3 fruit fly cellular contexts compared by ENCODE assay signal in genomic region chr3L:8071693-8072260, dm6.
TF ChIP-seq lines count a peak whose summit lies in the region.

No protein-coding gene starts in this region.

- TF ChIP-seq CTCF in whole organism, embryonic (GFP tag; optimal IDR thresholded peaks at IDR 0.05; lab: Kevin White, UChicago): peak; percentile 83

TF ChIP-seq in whole organism, embryonic, 481 proteins besides CTCF, POLR2A, EP300 and RAD21 (continues in another document):
- TF ChIP-seq stwl (tag; optimal IDR thresholded peaks at IDR 0.05; lab: Kevin White, UChicago) (peak; percentile 9), CG2199 (GFP tag; IDR thresholded peaks at IDR 0.05; lab: Robert Waterston, UW) (peak; percentile 39; the same call in 1 of the 3 replicates), CG13287 (GFP tag; IDR thresholded peaks at IDR 0.05; lab: Robert Waterston, UW; ENCODE audit: partially characterized antibody) (peak; percentile 23; the same call in 1 of the 2 replicates), CG13123 (GFP tag; optimal IDR thresholded peaks at IDR 0.05; lab: Kevin White, UChicago) (no peak), CG9215 (GFP tag; IDR thresholded peaks at IDR 0.05; lab: Robert Waterston, UW) (no peak), CG32772 (GFP tag; IDR thresholded peaks at IDR 0.05; lab: Robert Waterston, UW) (no peak), ftz-f1 (GFP tag; optimal IDR thresholded peaks at IDR 0.05; lab: Kevin White, UChicago) (peak; percentile 27), gem (tag; optimal IDR thresholded peaks at IDR 0.05; lab: Kevin White, UChicago) (no peak), Med (GFP tag; lab: Kevin White, UChicago) (peak; percentile 70), sna (GFP tag; IDR thresholded peaks at IDR 0.05; lab: Robert Waterston, UW; ENCODE audit: partially characterized antibody) (0 out of 2 replicates have a peak, but pooled peaks have one; percentile 40), CG14014 (GFP tag; IDR thresholded peaks at IDR 0.05; lab: Robert Waterston, UW) (no peak), Opbp (GFP tag; IDR thresholded peaks at IDR 0.05; lab: Robert Waterston, UW; ENCODE audit: partially characterized antibody) (0 out of 3 replicates have a peak, but pooled peaks have one; percentile 44), CG11247 (GFP tag; IDR thresholded peaks at IDR 0.05; lab: Robert Waterston, UW) (peak; percentile 44), crol (GFP tag; IDR thresholded peaks at IDR 0.05; lab: Robert Waterston, UW) (peak; percentile 75), Dp (GFP tag; optimal IDR thresholded peaks at IDR 0.05; lab: Kevin White, UChicago) (peak; percentile 77), CG3995 (GFP tag; optimal IDR thresholded peaks at IDR 0.05; lab: Kevin White, UChicago) (peak; percentile 2), CG10654 (GFP tag; optimal IDR thresholded peaks at IDR 0.05; lab: Kevin White, UChicago) (no peak), ara (GFP tag; IDR thresholded peaks at IDR 0.05; lab: Robert Waterston, UW) (0 out of 2 replicates have a peak, but pooled peaks have one; percentile 23), CG11695 (GFP tag; IDR thresholded peaks at IDR 0.05; lab: Robert Waterston, UW) (peak; percentile 37; the same call in 1 of the 3 replicates), danr (GFP tag; IDR thresholded peaks at IDR 0.05; lab: Robert Waterston, UW) (no peak), Deaf1 (tag; optimal IDR thresholded peaks at IDR 0.05; lab: Kevin White, UChicago) (no peak), CG34224 (GFP tag; IDR thresholded peaks at IDR 0.05; lab: Robert Waterston, UW; ENCODE audit: partially characterized antibody) (peak; percentile 17; the same call in 1 of the 3 replicates), rib (GFP tag; IDR thresholded peaks at IDR 0.05; lab: Robert Waterston, UW) (no peak), hbn (GFP tag; IDR thresholded peaks at IDR 0.05; lab: Robert Waterston, UW; ENCODE audit: partially characterized antibody) (no peak), ci (GFP tag; IDR thresholded peaks at IDR 0.05; lab: Robert Waterston, UW) (0 out of 3 replicates have a peak, but pooled peaks have one; percentile 22), B-H1 (GFP tag; IDR thresholded peaks at IDR 0.05; lab: Robert Waterston, UW) (no peak), knrl (GFP tag; IDR thresholded peaks at IDR 0.05; lab: Robert Waterston, UW; ENCODE audit: partially characterized antibody) (peak; percentile 22; the same call in 1 of the 3 replicates)

TF ChIP-seq in whole organism, prepupa, 60 proteins besides CTCF, POLR2A, EP300 and RAD21:
- TF ChIP-seq Eip78C (GFP tag; lab: Kevin White, UChicago) (peak; percentile 3), CG9139 (GFP tag; optimal IDR thresholded peaks at IDR 0.05; lab: Kevin White, UChicago) (no peak), CG16779 (tag; optimal IDR thresholded peaks at IDR 0.05; lab: Kevin White, UChicago) (no peak), CG15336 (GFP tag; IDR thresholded peaks at IDR 0.05; lab: Robert Waterston, UW) (peak; percentile 17; the same call in 1 of the 2 replicates), svp (GFP tag; lab: Kevin White, UChicago) (peak; percentile 97)

TF ChIP-seq in whole organism, wandering third instar larva, 38 proteins besides CTCF, POLR2A, EP300 and RAD21:
- peak; percentile 81 for TF ChIP-seq Myc (optimal IDR thresholded peaks at IDR 0.05; lab: Kevin White, UChicago)
- TF ChIP-seq Abd-B (GFP tag; optimal IDR thresholded peaks at IDR 0.05; lab: Kevin White, UChicago): peak; percentile 57
- TF ChIP-seq dsf (GFP tag; optimal IDR thresholded peaks at IDR 0.05; lab: Kevin White, UChicago; ENCODE audit: borderline replicate concordance): no peak
- no peak for TF ChIP-seq Dif (GFP tag; optimal IDR thresholded peaks at IDR 0.05; lab: Kevin White, UChicago; ENCODE audit: partially characterized antibody)
- peak; percentile 53 for TF ChIP-seq N (GFP tag; optimal IDR thresholded peaks at IDR 0.05; lab: Kevin White, UChicago)
TF ChIP-seq in whole organism, wandering third instar larva: peak in this region for 3.
